Fruit fly (Drosophila melanogaster): Measurements from ENCODE around the gene Cpr67Fb.
A peak's percentile ranks its signal among the peaks of the same experiment; 100 is the strongest.

Gene Cpr67Fb

dm6 chr3L:10882336-10883040 lies 11.5 kb upstream of the Cpr67Fb start, which contains the start of the genes CG6409 and galla-2:
Gene CG6409 (minus strand): TSS chr3L:10882386.
Gene galla-2 (plus strand): TSS chr3L:10882890.
- peak; percentile 65 for TF ChIP-seq fkh (GFP tag; optimal IDR thresholded peaks at IDR 0.05)
- no peak for TF ChIP-seq CG3032 (tag; optimal IDR thresholded peaks at IDR 0.05)
- no peak for TF ChIP-seq CG1621 (tag; optimal IDR thresholded peaks at IDR 0.05)
- TF ChIP-seq salr (GFP tag; optimal IDR thresholded peaks at IDR 0.05) = no peak
- no peak for TF ChIP-seq Blimp-1 (GFP tag; optimal IDR thresholded peaks at IDR 0.05)
- TF ChIP-seq CG8632 (GFP tag; optimal IDR thresholded peaks at IDR 0.05) = no peak

- TF ChIP-seq CG8632 (GFP tag; optimal IDR thresholded peaks at IDR 0.05) (no peak), CG7368 (GFP tag; optimal IDR thresholded peaks at IDR 0.05) (no peak), CG6163 (GFP tag; IDR thresholded peaks at IDR 0.05) (no peak), OdsH (GFP tag; optimal IDR thresholded peaks at IDR 0.05) (no peak), CG3919 (GFP tag; optimal IDR thresholded peaks at IDR 0.05) (no peak), CG31627 (GFP tag; optimal IDR thresholded peaks at IDR 0.05) (no peak), ss (GFP tag; optimal IDR thresholded peaks at IDR 0.05) (no peak)
Observed at dm6 chr3L:10885711-10886272, 8.2 kb upstream of the Cpr67Fb start.

- no peak for TF ChIP-seq CG31627 (GFP tag; optimal IDR thresholded peaks at IDR 0.05)
- TF ChIP-seq Eip78C (GFP tag) = no peak
- no peak for TF ChIP-seq Ets21C (GFP tag; optimal IDR thresholded peaks at IDR 0.05)
- no peak for TF ChIP-seq CG1621 (tag; optimal IDR thresholded peaks at IDR 0.05)
- TF ChIP-seq lz (GFP tag; optimal IDR thresholded peaks at IDR 0.05) = no peak
- TF ChIP-seq CG6163 (GFP tag; IDR thresholded peaks at IDR 0.05) = no peak
- TF ChIP-seq dac (GFP tag; optimal IDR thresholded peaks at IDR 0.05) = no peak
- TF ChIP-seq CG3032 (tag; optimal IDR thresholded peaks at IDR 0.05) = no peak
- no peak for TF ChIP-seq Blimp-1 (GFP tag; optimal IDR thresholded peaks at IDR 0.05)
- no peak for TF ChIP-seq CG7368 (GFP tag; optimal IDR thresholded peaks at IDR 0.05)
- TF ChIP-seq Eip75B (GFP tag; optimal IDR thresholded peaks at IDR 0.05) = no peak
- TF ChIP-seq CG6792 (GFP tag; optimal IDR thresholded peaks at IDR 0.05) = no peak
- TF ChIP-seq ss (GFP tag; optimal IDR thresholded peaks at IDR 0.05) = no peak
- no peak for TF ChIP-seq Hr39 (GFP tag; optimal IDR thresholded peaks at IDR 0.05)
- no peak for TF ChIP-seq fkh (GFP tag; optimal IDR thresholded peaks at IDR 0.05)
Observed at dm6 chr3L:10886371-10886770, 7.6 kb upstream of the Cpr67Fb start, which contains the start of gene OXA1L. Gene OXA1L (minus strand): TSS chr3L:10886471.

DNA sequence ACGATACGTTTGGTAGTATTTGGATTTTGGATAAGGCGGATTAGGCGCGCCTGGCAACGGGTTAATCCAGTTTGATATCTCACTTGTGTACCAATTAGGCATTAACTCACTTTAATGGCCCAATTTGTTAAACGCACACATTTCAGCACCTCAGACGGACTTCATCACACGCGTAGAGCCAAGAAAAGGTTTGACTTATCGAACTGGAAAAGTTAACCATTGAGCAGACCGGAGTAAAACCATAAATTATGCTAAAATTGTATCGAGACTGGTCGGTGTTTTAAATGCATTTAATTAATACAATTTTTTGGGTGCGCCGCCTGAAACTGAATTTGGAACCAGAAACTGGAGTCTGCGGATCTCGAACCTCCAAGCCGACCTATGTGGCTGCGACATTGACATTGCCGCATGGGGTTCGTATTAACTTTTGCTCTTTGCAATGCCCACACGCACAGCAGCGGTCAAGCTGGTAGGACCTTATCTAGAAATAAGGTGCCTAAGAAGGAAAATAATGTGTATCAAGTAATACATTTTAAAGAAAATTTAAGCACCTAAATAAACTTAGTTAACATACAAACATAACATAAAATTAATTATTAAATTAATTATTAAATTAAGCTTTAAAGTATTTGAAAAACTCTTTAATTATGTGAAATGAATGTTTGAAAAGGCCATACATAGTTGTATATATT lies 4.8 kb upstream of the Cpr67Fb start:
- TF ChIP-seq dac (GFP tag; optimal IDR thresholded peaks at IDR 0.05) = no peak
- TF ChIP-seq Lpt (GFP tag; optimal IDR thresholded peaks at IDR 0.05) = no peak
- TF ChIP-seq CG10669 (GFP tag; optimal IDR thresholded peaks at IDR 0.05) = no peak
- TF ChIP-seq Ets21C (GFP tag; optimal IDR thresholded peaks at IDR 0.05) = no peak
- TF ChIP-seq esn (GFP tag; optimal IDR thresholded peaks at IDR 0.05) = no peak
- no peak for TF ChIP-seq Ets96B (tag; optimal IDR thresholded peaks at IDR 0.05)
- no peak for TF ChIP-seq CG6808 (GFP tag; optimal IDR thresholded peaks at IDR 0.05)
- no peak for TF ChIP-seq CG9139 (GFP tag; optimal IDR thresholded peaks at IDR 0.05)
- TF ChIP-seq achi (GFP tag; optimal IDR thresholded peaks at IDR 0.05) = no peak
- TF ChIP-seq Met (GFP tag; optimal IDR thresholded peaks at IDR 0.05) = no peak
- no peak for TF ChIP-seq CG8319 (GFP tag; optimal IDR thresholded peaks at IDR 0.05)
- no peak for TF ChIP-seq CG3919 (GFP tag; optimal IDR thresholded peaks at IDR 0.05)
- TF ChIP-seq spab (GFP tag; optimal IDR thresholded peaks at IDR 0.05) = no peak

dm6 chr3L:10889692-10890089 lies 4.3 kb upstream of the Cpr67Fb start, which contains the start of gene Cpr67Fa1:
Gene Cpr67Fa1 (plus strand): TSS chr3L:10889990.
- TF ChIP-seq Hr39 (GFP tag; optimal IDR thresholded peaks at IDR 0.05) (no peak), pdm3 (GFP tag; optimal IDR thresholded peaks at IDR 0.05) (no peak), eg (GFP tag; IDR thresholded peaks at IDR 0.05) (no peak), CG6854 (GFP tag; optimal IDR thresholded peaks at IDR 0.05) (no peak), CG8119 (GFP tag; IDR thresholded peaks at IDR 0.05) (no peak), CG6792 (GFP tag; optimal IDR thresholded peaks at IDR 0.05) (no peak), Sox15 (GFP tag; optimal IDR thresholded peaks at IDR 0.05) (no peak), Blimp-1 (GFP tag; optimal IDR thresholded peaks at IDR 0.05) (no peak), CG10631 (GFP tag; optimal IDR thresholded peaks at IDR 0.05) (no peak), topi (GFP tag; optimal IDR thresholded peaks at IDR 0.05) (no peak), Eip78C (GFP tag) (no peak), CG8632 (GFP tag; optimal IDR thresholded peaks at IDR 0.05) (no peak)

All from whole organism, prepupa.